Worm (Caenorhabditis elegans) whole organism, late embryonic: ENCODE measurements around the gene scl-19.
"Not testable (repeated sequence)": the region's sequence is repeated elsewhere in the genome, so short reads cannot be mapped to it uniquely, and the experiment has no call there.

ENCODE experiments used
- C38D4.7 ChIP-seq: fragments of 200-800 bp; sonication (Bioruptor generic); optimal IDR thresholded peaks from 2 replicates; lab custom pipeline; 2018; ENCODE audit warnings: mild to moderate bottlenecking, missing genetic modification characterization, moderate library complexity, missing compliant biosample characterization
- F13H6.1 ChIP-seq: sonication (generic microtip); optimal IDR thresholded peaks from 2 replicates; lab custom pipeline; 2016; ENCODE audit warnings: missing genetic modification characterization, missing compliant biosample characterization
- K02D7.2 ChIP-seq: sonication (generic microtip); optimal IDR thresholded peaks from 2 replicates; lab custom pipeline; 2017; ENCODE audit warnings: mild to moderate bottlenecking, missing genetic modification characterization, missing compliant biosample characterization
- K09A11.1 ChIP-seq: sonication (generic microtip); optimal IDR thresholded peaks from 2 replicates; lab custom pipeline; 2017; ENCODE audit warnings: antibody characterized with exemption, mild to moderate bottlenecking, missing genetic modification characterization, missing compliant biosample characterization; ENCODE audit not compliant: insufficient read depth
- T23F11.4 ChIP-seq: fragments of 200-800 bp; sonication (Bioruptor generic); optimal IDR thresholded peaks from 2 replicates; lab custom pipeline; 2018; ENCODE audit warnings: mild to moderate bottlenecking, missing genetic modification characterization, missing compliant biosample characterization
- ahr-1 ChIP-seq: sonication (generic microtip); optimal IDR thresholded peaks from 2 replicates; lab custom pipeline; 2016; ENCODE audit warnings: missing genetic modification characterization, missing compliant biosample characterization
- ama-1 ChIP-seq: fragments of 150-350 bp; optimal IDR thresholded peaks from 2 replicates; lab custom pipeline; 2014
- ceh-14 ChIP-seq: sonication (generic microtip); optimal IDR thresholded peaks from 2 replicates; lab custom pipeline; 2016; ENCODE audit warnings: missing genotype, missing genetic modification characterization, missing compliant biosample characterization
- ceh-18 ChIP-seq: sonication (generic microtip); optimal IDR thresholded peaks from 2 replicates; lab custom pipeline; 2016; ENCODE audit warnings: missing genetic modification characterization, missing compliant biosample characterization
- ceh-2 ChIP-seq: sonication (generic microtip); optimal IDR thresholded peaks from 2 replicates; lab custom pipeline; 2016; ENCODE audit warnings: missing genotype, missing genetic modification characterization, missing compliant biosample characterization
- ceh-45 ChIP-seq: fragments of 200-800 bp; sonication (Bioruptor generic); IDR thresholded peaks from 2 replicates; pipeline ENCODE4 v1.3.6; 2022; ENCODE audit warnings: missing genetic modification reagents, missing genetic modification characterization, missing compliant biosample characterization
- ceh-6 ChIP-seq: fragments of 200-800 bp; sonication (Bioruptor generic); optimal IDR thresholded peaks from 2 replicates; lab custom pipeline; 2018; ENCODE audit warnings: mild to moderate bottlenecking, missing genetic modification characterization, missing compliant biosample characterization
- che-1 ChIP-seq: sonication (generic microtip); optimal IDR thresholded peaks from 2 replicates; lab custom pipeline; 2016; ENCODE audit warnings: mild to moderate bottlenecking, missing genetic modification characterization, missing compliant biosample characterization
- dmd-4 ChIP-seq: sonication (generic microtip); optimal IDR thresholded peaks from 2 replicates; lab custom pipeline; 2016; ENCODE audit warnings: borderline replicate concordance, missing genetic modification characterization, missing compliant biosample characterization
- elt-4 ChIP-seq: sonication (generic microtip); optimal IDR thresholded peaks from 2 replicates; lab custom pipeline; 2016; ENCODE audit warnings: missing genetic modification characterization, missing compliant biosample characterization
- fkh-10 ChIP-seq: fragments of 150-350 bp; optimal IDR thresholded peaks from 2 replicates; lab custom pipeline; 2014; ENCODE audit warnings: missing biosample characterization, missing genetic modification reagents, missing genetic modification characterization
- hlh-30 ChIP-seq: sonication (generic microtip); optimal IDR thresholded peaks from 2 replicates; lab custom pipeline; 2017; ENCODE audit warnings: antibody characterized with exemption, missing genetic modification characterization, missing compliant biosample characterization; ENCODE audit not compliant: insufficient read depth
- hlh-8 ChIP-seq: sonication (generic microtip); optimal IDR thresholded peaks from 2 replicates; lab custom pipeline; 2016; ENCODE audit warnings: missing genotype, missing genetic modification characterization, missing compliant biosample characterization
- lim-6 ChIP-seq: sonication (generic microtip); optimal IDR thresholded peaks from 2 replicates; lab custom pipeline; 2016; ENCODE audit warnings: missing genetic modification characterization, missing compliant biosample characterization
- lin-11 ChIP-seq: fragments of 200-800 bp; sonication (Bioruptor generic); optimal IDR thresholded peaks from 2 replicates; lab custom pipeline; 2018; ENCODE audit warnings: mild to moderate bottlenecking, missing genetic modification characterization, missing compliant biosample characterization
- madf-2 ChIP-seq: sonication (generic microtip); optimal IDR thresholded peaks from 2 replicates; lab custom pipeline; 2017; ENCODE audit warnings: missing genetic modification characterization, missing compliant biosample characterization
- mec-3 ChIP-seq: sonication (generic microtip); optimal IDR thresholded peaks from 2 replicates; lab custom pipeline; 2016; ENCODE audit warnings: borderline replicate concordance, missing genetic modification characterization, missing compliant biosample characterization
- nfya-1 ChIP-seq: sonication (generic microtip); optimal IDR thresholded peaks from 2 replicates; lab custom pipeline; 2017; ENCODE audit warnings: missing genetic modification characterization, mild to moderate bottlenecking, missing compliant biosample characterization, antibody characterized with exemption, moderate library complexity
- nhr-232 ChIP-seq: sonication (generic microtip); optimal IDR thresholded peaks from 2 replicates; lab custom pipeline; 2016; ENCODE audit warnings: missing genetic modification characterization, missing compliant biosample characterization
- npax-4 ChIP-seq: sonication (generic microtip); optimal IDR thresholded peaks from 2 replicates; lab custom pipeline; 2016; ENCODE audit warnings: missing genetic modification characterization, missing compliant biosample characterization
- pat-9 ChIP-seq: fragments of 200-800 bp; sonication (Bioruptor generic); optimal IDR thresholded peaks from 2 replicates; lab custom pipeline; 2018; ENCODE audit warnings: mild to moderate bottlenecking, missing genetic modification characterization, moderate library complexity, missing compliant biosample characterization
- pax-1 ChIP-seq: fragments of 150-350 bp; optimal IDR thresholded peaks from 2 replicates; lab custom pipeline; 2014; ENCODE audit warnings: missing biosample characterization, missing genetic modification characterization
- pha-2 ChIP-seq: sonication (generic microtip); optimal IDR thresholded peaks from 2 replicates; lab custom pipeline; 2017; ENCODE audit warnings: mild to moderate bottlenecking, missing genetic modification characterization, missing compliant biosample characterization
- pros-1 ChIP-seq: fragments of 150-350 bp; optimal IDR thresholded peaks from 2 replicates; lab custom pipeline; 2014; ENCODE audit warnings: missing biosample characterization, missing genetic modification reagents, missing genetic modification characterization
- sdc-2 ChIP-seq: sonication (generic microtip); optimal IDR thresholded peaks from 2 replicates; lab custom pipeline; 2016; ENCODE audit warnings: missing genotype, missing genetic modification characterization, missing compliant biosample characterization
- sox-4 ChIP-seq: sonication (generic microtip); optimal IDR thresholded peaks from 2 replicates; lab custom pipeline; 2017; ENCODE audit warnings: mild to moderate bottlenecking, missing genetic modification characterization, inconsistent platforms, missing compliant biosample characterization
- ttx-3 ChIP-seq: sonication (generic microtip); optimal IDR thresholded peaks from 2 replicates; lab custom pipeline; 2016; ENCODE audit warnings: missing genetic modification reagents, missing genetic modification characterization, missing compliant biosample characterization
- unc-3 ChIP-seq, 2 experiments: fragments of 200-800 bp in 1 of 2; sonication (Bioruptor generic) in 1 of 2; sonication (generic microtip) in 1 of 2; conservative IDR thresholded peaks in 1 of 2; optimal IDR thresholded peaks in 1 of 2; 2 replicates each; pipeline versions ENCODE4 v1.3.6 to Lab custom; 2016 to 2022; ENCODE audit warnings: missing compliant biosample characterization in 2 of 2, missing genetic modification characterization in 2 of 2, missing genetic modification reagents in 1 of 2
- unc-55 ChIP-seq: sonication (generic microtip); optimal IDR thresholded peaks from 2 replicates; lab custom pipeline; 2017; ENCODE audit warnings: missing biosample characterization, missing genetic modification reagents, missing genetic modification characterization
- unc-86 ChIP-seq: sonication (generic microtip); optimal IDR thresholded peaks from 2 replicates; lab custom pipeline; 2016; ENCODE audit warnings: missing genetic modification characterization, missing compliant biosample characterization
- zip-5 ChIP-seq: sonication (generic microtip); optimal IDR thresholded peaks from 2 replicates; lab custom pipeline; 2016; ENCODE audit warnings: missing genetic modification characterization, missing compliant biosample characterization
- ztf-16 ChIP-seq: sonication (generic microtip); optimal IDR thresholded peaks from 2 replicates; lab custom pipeline; 2017; ENCODE audit warnings: missing genetic modification characterization, missing compliant biosample characterization

The scl-19 gene

DNA sequence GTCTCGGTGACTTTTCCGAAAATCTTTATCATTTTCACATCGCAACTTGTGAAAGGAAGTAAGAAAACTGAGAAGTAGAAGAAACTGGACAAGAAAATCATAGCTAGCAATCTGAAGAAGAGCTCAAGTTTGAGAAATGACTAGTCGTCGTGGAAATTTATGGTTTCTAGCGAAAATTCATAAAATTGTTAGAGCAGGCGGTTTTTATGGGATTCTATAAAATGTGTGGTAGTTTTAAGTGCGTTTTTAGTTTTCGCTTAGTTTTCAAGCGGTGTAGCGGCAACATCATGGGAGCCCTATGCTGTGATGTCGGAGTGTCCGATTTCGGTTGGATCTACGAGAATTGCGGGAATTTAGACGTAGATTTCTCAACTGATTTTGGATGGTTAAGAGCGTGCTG lies 22.5 kb downstream of the scl-19 start, which contains the start of gene clec-254:
TSS of gene clec-254 (minus strand) at position 101 of the 400 bp plus-strand sequence.
- TF ChIP-seq elt-4 (tag; lab: Kevin White, UChicago); ceh-45; lin-11 (tag; lab: Kevin White, UChicago): not testable (repeated sequence)

DNA sequence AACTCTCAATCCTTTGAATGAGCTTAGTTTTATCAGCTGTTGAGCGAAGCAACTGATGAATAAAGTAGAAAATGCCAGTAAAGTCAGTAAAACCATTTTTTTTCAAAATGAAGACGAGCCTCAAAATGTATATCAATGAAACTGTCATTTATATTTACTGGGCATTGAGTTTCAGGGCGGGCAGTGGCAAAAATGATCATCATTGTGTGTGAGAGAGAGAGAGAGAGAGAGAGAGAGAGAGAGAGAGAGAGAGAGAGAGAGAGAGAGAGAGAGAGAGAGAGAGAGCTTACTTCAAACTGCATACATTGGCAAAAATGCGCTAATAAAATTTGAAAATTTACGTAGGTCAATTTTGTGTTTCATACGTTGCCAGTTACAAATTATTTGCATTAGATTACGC lies 28.4 kb downstream of the scl-19 start, which contains the start of gene F11D11.3:
TSS of gene F11D11.3 (minus strand) at position 101 of the 400 bp plus-strand sequence.
- TF ChIP-seq nhr-232 (tag; lab: Kevin White, UChicago) (no peak), pha-2 (tag; lab: Kevin White, UChicago) (no peak), K09A11.1 (tag; lab: Kevin White, UChicago) (no peak), ceh-2 (tag; lab: Kevin White, UChicago) (no peak), unc-55 (GFP tag; lab: Kevin White, UChicago) (no peak), pax-1 (no peak), elt-4 (tag; lab: Kevin White, UChicago) (no peak), sox-4 (no peak), K02D7.2 (no peak), hlh-30 (tag; lab: Kevin White, UChicago) (no peak), ceh-18 (no peak), hlh-8 (tag; lab: Kevin White, UChicago) (no peak), lin-11 (tag; lab: Kevin White, UChicago) (no peak), F13H6.1 (no peak), sdc-2 (tag; lab: Kevin White, UChicago) (no peak), fkh-10 (no peak), ama-1 (no peak), pat-9 (no peak), unc-3 (GFP tag; conservative IDR thresholded peaks at IDR 0.05; lab: Robert Waterston, UW) (no peak), unc-3 (tag; optimal IDR thresholded peaks at IDR 0.05; lab: Kevin White, UChicago) (no peak)

DNA sequence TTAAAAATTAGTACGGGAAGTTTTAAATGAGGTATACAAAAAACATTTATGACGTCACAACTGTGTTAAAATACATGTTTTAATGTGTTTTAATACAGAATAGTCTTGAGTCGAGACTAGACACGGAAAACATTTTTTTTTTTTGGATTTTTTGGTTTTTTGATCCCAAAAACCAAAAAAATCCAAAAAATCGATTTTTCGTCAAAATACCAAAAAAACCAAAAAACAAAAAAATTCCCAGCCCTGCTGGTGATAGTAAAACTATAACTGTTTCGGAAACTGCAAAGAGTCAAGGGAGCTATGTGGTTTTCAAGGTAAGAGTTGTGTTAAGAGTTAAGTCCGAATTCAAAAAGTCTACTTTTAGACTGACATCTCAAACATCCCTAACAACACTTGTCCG lies 29.3 kb downstream of the scl-19 start, which contains the start of gene F11D11.4:
TSS of gene F11D11.4 (plus strand) at position 301 of the 400 bp plus-strand sequence.
- TF ChIP-seq ttx-3 (tag; lab: Kevin White, UChicago) (no peak), npax-4 (tag; lab: Kevin White, UChicago) (no peak), fkh-10 (no peak), T23F11.4 (GFP tag; lab: Kevin White, UChicago) (no peak), che-1 (no peak), ceh-14 (tag; lab: Kevin White, UChicago) (no peak), C38D4.7 (GFP tag; lab: Kevin White, UChicago) (no peak), ahr-1 (no peak), lim-6 (tag; lab: Kevin White, UChicago) (no peak), ceh-6 (GFP tag; lab: Kevin White, UChicago) (no peak), pax-1 (no peak), nfya-1 (tag; lab: Kevin White, UChicago) (no peak), pat-9 (no peak), madf-2 (tag; lab: Kevin White, UChicago) (no peak), pros-1 (tag; lab: Kevin White, UChicago) (no peak), mec-3 (tag; lab: Kevin White, UChicago) (no peak), unc-86 (tag; lab: Kevin White, UChicago) (no peak)

DNA sequence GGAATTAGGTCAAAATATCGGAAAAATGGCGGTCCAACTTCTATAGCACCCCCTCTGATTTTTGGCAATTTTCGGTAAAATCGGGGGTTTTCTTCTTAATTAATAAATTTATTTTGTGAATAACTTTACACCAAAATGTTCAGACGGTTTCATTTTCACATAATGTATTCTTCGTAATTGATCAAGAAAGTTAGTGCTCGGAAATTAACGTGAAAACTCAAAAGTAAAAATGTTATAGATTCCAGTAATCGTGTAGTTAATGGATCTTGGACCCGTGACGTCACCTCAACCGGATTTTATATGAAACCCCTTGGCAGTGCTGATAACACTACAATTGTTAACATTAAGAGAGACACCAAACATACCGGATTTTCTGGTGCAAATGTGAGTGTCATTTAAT lies 30.3 kb downstream of the scl-19 start, which contains the start of gene F11D11.22:
TSS of gene F11D11.22 (plus strand) at position 301 of the 400 bp plus-strand sequence.
- TF ChIP-seq zip-5 (tag; lab: Kevin White, UChicago); dmd-4; ztf-16 (tag; lab: Kevin White, UChicago): not testable (repeated sequence)
